Fruit fly (Drosophila melanogaster) whole organism, prepupa: ENCODE results near the gene CG5199.

Source experiments
- CG10631 ChIP-seq: fragments of 200-800 bp; sonication (Bioruptor generic); optimal IDR thresholded peaks from 2 replicates; lab custom pipeline; 2016; ENCODE audit warnings: missing biosample characterization, missing genetic modification characterization
- CG10669 ChIP-seq: fragments of 200-800 bp; sonication (Bioruptor generic); optimal IDR thresholded peaks from 3 replicates; lab custom pipeline; 2018; ENCODE audit warnings: missing biosample characterization, mild to moderate bottlenecking, missing genetic modification characterization, moderate library complexity
- CG11294 ChIP-seq: fragments of 200-800 bp; sonication (Bioruptor generic); IDR thresholded peaks from 2 replicates; pipeline ENCODE4 v1.3.6; 2022; ENCODE audit warnings: missing biosample characterization, missing genetic modification characterization
- CG11762 ChIP-seq: fragments of 200-800 bp; sonication (Bioruptor generic); optimal IDR thresholded peaks from 3 replicates; lab custom pipeline; 2016; ENCODE audit warnings: missing biosample characterization, missing genetic modification characterization; ENCODE audit not compliant: insufficient read depth
- CG11902 ChIP-seq: fragments of 200-800 bp; sonication (Bioruptor generic); optimal IDR thresholded peaks from 3 replicates; lab custom pipeline; 2016; ENCODE audit warnings: missing biosample characterization, missing genetic modification characterization
- CG15336 ChIP-seq: fragments of 200-800 bp; sonication (Bioruptor generic); IDR thresholded peaks from 2 replicates; pipeline ENCODE4 v1.3.6; 2022; ENCODE audit warnings: missing biosample characterization, missing genetic modification characterization
- CG1621 ChIP-seq: fragments of 200-800 bp; sonication (Bioruptor generic); optimal IDR thresholded peaks from 3 replicates; lab custom pipeline; 2018; ENCODE audit warnings: missing biosample characterization, mild to moderate bottlenecking, missing genetic modification characterization
- CG3032 ChIP-seq: fragments of 200-800 bp; optimal IDR thresholded peaks from 2 replicates; lab custom pipeline; 2019; ENCODE audit warnings: missing biosample characterization, mild to moderate bottlenecking, missing genetic modification characterization, moderate library complexity
- CG32006 ChIP-seq: fragments of 200-800 bp; sonication (Bioruptor generic); optimal IDR thresholded peaks from 3 replicates; lab custom pipeline; 2017; ENCODE audit warnings: missing biosample characterization, mild to moderate bottlenecking, missing genetic modification characterization
- CG34406 ChIP-seq: fragments of 200-800 bp; sonication (Bioruptor generic); optimal IDR thresholded peaks from 3 replicates; lab custom pipeline; 2016; ENCODE audit warnings: missing biosample characterization, missing genetic modification characterization
- CG3919 ChIP-seq: fragments of 200-800 bp; sonication (Bioruptor generic); optimal IDR thresholded peaks from 3 replicates; lab custom pipeline; 2016; ENCODE audit warnings: missing biosample characterization, missing genetic modification characterization
- CG6163 ChIP-seq: fragments of 200-800 bp; sonication (Bioruptor generic); IDR thresholded peaks from 3 replicates; pipeline ENCODE4 v1.3.6; 2022; ENCODE audit warnings: missing biosample characterization, missing genetic modification characterization
- CG6792 ChIP-seq: fragments of 200-800 bp; sonication (Bioruptor generic); optimal IDR thresholded peaks from 3 replicates; lab custom pipeline; 2016; ENCODE audit warnings: missing biosample characterization, missing genetic modification characterization
- CG7368 ChIP-seq: fragments of 200-800 bp; sonication (Bioruptor generic); optimal IDR thresholded peaks from 3 replicates; lab custom pipeline; 2016; ENCODE audit warnings: missing biosample characterization, missing genetic modification characterization
- CG8119 ChIP-seq: fragments of 200-800 bp; sonication (Bioruptor generic); IDR thresholded peaks from 3 replicates; pipeline ENCODE4 v1.3.6; 2022; ENCODE audit warnings: missing biosample characterization, missing genetic modification characterization
- CG8319 ChIP-seq: fragments of 200-800 bp; sonication (Bioruptor generic); optimal IDR thresholded peaks from 3 replicates; lab custom pipeline; 2016; ENCODE audit warnings: missing biosample characterization, missing genetic modification characterization
- CG8632 ChIP-seq: fragments of 200-800 bp; sonication (Bioruptor generic); optimal IDR thresholded peaks from 3 replicates; lab custom pipeline; 2016; ENCODE audit warnings: missing biosample characterization, missing genetic modification characterization
- CG9139 ChIP-seq: fragments of 200-800 bp; sonication (Bioruptor generic); optimal IDR thresholded peaks from 3 replicates; lab custom pipeline; 2017; ENCODE audit warnings: missing biosample characterization, mild to moderate bottlenecking, missing genetic modification characterization
- Eip75B ChIP-seq: fragments of 200-800 bp; sonication (Bioruptor generic); optimal IDR thresholded peaks from 3 replicates; lab custom pipeline; 2016; ENCODE audit warnings: missing biosample characterization, missing genetic modification characterization
- Eip78C ChIP-seq: fragments of 200-800 bp; sonication (Bioruptor generic); peaks from one replicate; lab custom pipeline; 2016; ENCODE audit warnings: missing biosample characterization, missing genetic modification characterization
- Eip93F ChIP-seq: fragments of 200-800 bp; sonication (Bioruptor generic); optimal IDR thresholded peaks from 2 replicates; lab custom pipeline; 2016; ENCODE audit warnings: missing biosample characterization, mild to moderate bottlenecking, missing genetic modification characterization
- OdsH ChIP-seq: fragments of 200-800 bp; sonication (Bioruptor generic); optimal IDR thresholded peaks from 3 replicates; lab custom pipeline; 2016; ENCODE audit warnings: missing biosample characterization, missing genetic modification characterization
- Smox ChIP-seq: fragments of 200-800 bp; sonication (Bioruptor generic); optimal IDR thresholded peaks from 3 replicates; lab custom pipeline; 2016; ENCODE audit warnings: missing biosample characterization, missing genetic modification characterization
- Sox102F ChIP-seq: fragments of 200-800 bp; sonication (Bioruptor generic); optimal IDR thresholded peaks from 2 replicates; lab custom pipeline; 2016; ENCODE audit warnings: missing biosample characterization, mild to moderate bottlenecking, missing genetic modification characterization
- Sox14 ChIP-seq: fragments of 200-800 bp; sonication (Bioruptor generic); optimal IDR thresholded peaks from 3 replicates; lab custom pipeline; 2016; ENCODE audit warnings: missing biosample characterization, missing genetic modification characterization
- Sox15 ChIP-seq: fragments of 200-800 bp; sonication (Bioruptor generic); optimal IDR thresholded peaks from 3 replicates; lab custom pipeline; 2016; ENCODE audit warnings: missing biosample characterization, missing genetic modification characterization
- achi ChIP-seq: fragments of 200-800 bp; sonication (Bioruptor generic); optimal IDR thresholded peaks from 3 replicates; lab custom pipeline; 2016; ENCODE audit warnings: missing biosample characterization, missing genetic modification characterization
- acj6 ChIP-seq: fragments of 200-800 bp; sonication (Bioruptor generic); optimal IDR thresholded peaks from 3 replicates; lab custom pipeline; 2016; ENCODE audit warnings: missing biosample characterization, missing genetic modification characterization
- cyc ChIP-seq: fragments of 200-800 bp; sonication (Bioruptor generic); optimal IDR thresholded peaks from 3 replicates; lab custom pipeline; 2016; ENCODE audit warnings: missing biosample characterization, missing genetic modification characterization
- eg ChIP-seq: fragments of 200-800 bp; sonication (Bioruptor generic); IDR thresholded peaks from 3 replicates; pipeline ENCODE4 v1.3.6; 2022; ENCODE audit warnings: missing biosample characterization, missing genetic modification characterization
- esn ChIP-seq: fragments of 200-800 bp; sonication (Bioruptor generic); optimal IDR thresholded peaks from 2 replicates; lab custom pipeline; 2016; ENCODE audit warnings: missing biosample characterization, mild to moderate bottlenecking, missing genetic modification characterization, moderate library complexity
- fd85E ChIP-seq: fragments of 200-800 bp; sonication (Bioruptor generic); optimal IDR thresholded peaks from 3 replicates; lab custom pipeline; 2016; ENCODE audit warnings: missing biosample characterization, missing genetic modification characterization
- fkh ChIP-seq: fragments of 200-800 bp; sonication (Bioruptor generic); optimal IDR thresholded peaks from 3 replicates; lab custom pipeline; 2017; ENCODE audit warnings: missing biosample characterization, mild to moderate bottlenecking, missing genetic modification characterization, moderate library complexity
- lz ChIP-seq: fragments of 200-800 bp; sonication (Bioruptor generic); optimal IDR thresholded peaks from 3 replicates; lab custom pipeline; 2016; ENCODE audit warnings: missing biosample characterization, missing genetic modification characterization
- pdm3 ChIP-seq: fragments of 200-800 bp; sonication (Bioruptor generic); optimal IDR thresholded peaks from 3 replicates; lab custom pipeline; 2016; ENCODE audit warnings: missing biosample characterization, missing genetic modification characterization
- ss ChIP-seq, 2 experiments: fragments of 200-800 bp; sonication (Bioruptor generic); optimal IDR thresholded peaks; 2 replicates in 1 of 2; 3 replicates in 1 of 2; lab custom pipeline; 2017 to 2018; ENCODE audit warnings: mild to moderate bottlenecking in 2 of 2, missing biosample characterization in 2 of 2, missing genetic modification characterization in 2 of 2, moderate library complexity in 1 of 2
- vri ChIP-seq: fragments of 200-800 bp; sonication (Bioruptor generic); optimal IDR thresholded peaks from 3 replicates; lab custom pipeline; 2016; ENCODE audit warnings: missing biosample characterization, mild to moderate bottlenecking, missing genetic modification characterization

The CG5199 gene

DNA sequence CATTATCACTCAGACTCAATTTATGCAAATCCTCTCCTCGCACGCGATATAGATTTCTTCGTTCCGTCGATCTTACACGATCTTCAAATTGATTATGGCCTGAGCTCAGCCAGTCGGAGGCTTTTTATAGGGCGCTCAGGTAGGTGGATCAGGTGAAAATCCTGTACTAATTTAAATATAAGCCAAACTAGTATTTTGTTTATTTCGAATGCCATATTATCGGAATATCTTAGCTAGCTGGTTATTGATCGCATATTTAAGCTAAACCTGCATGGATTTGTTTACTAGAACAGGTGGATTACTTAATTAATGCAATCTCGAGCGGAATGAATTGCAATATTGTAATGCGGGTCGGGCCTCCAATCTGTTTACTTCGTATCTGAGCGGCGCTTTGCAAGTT lies 12.9 kb downstream of the CG5199 start, which contains the start of gene Hpd:
TSS of gene Hpd (minus strand) at position 101 of the 400 bp plus-strand sequence.
- TF ChIP-seq CG11762 (GFP tag; lab: Kevin White, UChicago), result no peak
- TF ChIP-seq eg (GFP tag; lab: Robert Waterston, UW), result no peak
- no peak for TF ChIP-seq fd85E (GFP tag; lab: Kevin White, UChicago)
- TF ChIP-seq Sox14, result no peak
- TF ChIP-seq, all 60 proteins: peak for 0

DNA sequence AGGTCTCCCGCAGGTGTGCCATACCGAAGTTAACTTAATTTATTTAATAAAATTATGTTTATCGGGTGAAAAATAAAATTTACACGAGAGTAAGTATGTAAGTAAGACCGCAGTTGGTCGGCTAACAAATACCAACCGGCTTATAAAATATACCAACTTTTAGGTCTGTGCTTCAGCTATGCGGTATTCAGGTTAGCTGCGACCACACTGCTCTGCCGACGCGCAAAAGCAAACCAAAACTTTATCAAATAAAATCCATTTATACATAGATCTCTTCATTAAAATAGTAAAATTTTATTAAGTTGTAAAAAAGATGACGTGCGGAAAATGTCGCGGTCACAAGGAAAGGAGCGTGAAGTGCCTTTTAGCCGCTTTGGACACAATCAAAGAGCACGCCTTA lies 16.6 kb downstream of the CG5199 start, which contains the start of the genes mRpL15 and CtIP:
TSS of gene mRpL15 (minus strand) at position 141 of the 400 bp plus-strand sequence.
TSS of gene CtIP (plus strand) at position 182 of the 400 bp plus-strand sequence.
- TF ChIP-seq Eip93F (GFP tag; lab: Kevin White, UChicago) (peak; percentile 25), esn (GFP tag; lab: Kevin White, UChicago) (peak; percentile 16), fd85E (GFP tag; lab: Kevin White, UChicago) (no peak), Eip78C (no peak), achi (GFP tag; lab: Kevin White, UChicago) (no peak), CG11294 (no peak), CG11762 (GFP tag; lab: Kevin White, UChicago) (no peak)

DNA sequence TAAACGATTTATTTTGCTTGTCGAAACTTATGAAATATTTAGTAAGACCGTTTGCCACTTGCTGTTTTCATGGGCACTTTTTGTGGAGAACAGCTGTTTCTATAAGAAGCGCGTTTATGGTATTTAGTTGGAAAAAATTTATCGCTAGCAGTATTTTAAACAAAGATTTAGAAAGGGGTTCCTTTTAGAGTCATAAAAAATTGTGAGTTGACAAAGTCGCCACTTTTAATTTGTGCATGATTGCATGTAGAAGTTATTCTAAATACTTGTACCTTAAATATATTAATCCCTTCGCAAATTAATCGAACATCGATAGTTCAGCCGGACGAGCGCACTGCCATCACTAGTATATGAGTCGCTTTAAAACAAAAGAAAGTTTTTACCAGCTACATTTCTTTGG lies 20.4 kb downstream of the CG5199 start, which contains the start of the genes Las and Psn:
TSS of gene Las (minus strand) at position 65 of the 400 bp plus-strand sequence.
TSS of gene Psn (plus strand) at position 172 of the 400 bp plus-strand sequence.
- TF ChIP-seq OdsH (GFP tag; lab: Kevin White, UChicago) (no peak), Sox14 (peak; percentile 82), CG8119 (GFP tag; lab: Robert Waterston, UW) (no peak), lz (peak; percentile 15), esn (GFP tag; lab: Kevin White, UChicago) (peak; percentile 38)

DNA sequence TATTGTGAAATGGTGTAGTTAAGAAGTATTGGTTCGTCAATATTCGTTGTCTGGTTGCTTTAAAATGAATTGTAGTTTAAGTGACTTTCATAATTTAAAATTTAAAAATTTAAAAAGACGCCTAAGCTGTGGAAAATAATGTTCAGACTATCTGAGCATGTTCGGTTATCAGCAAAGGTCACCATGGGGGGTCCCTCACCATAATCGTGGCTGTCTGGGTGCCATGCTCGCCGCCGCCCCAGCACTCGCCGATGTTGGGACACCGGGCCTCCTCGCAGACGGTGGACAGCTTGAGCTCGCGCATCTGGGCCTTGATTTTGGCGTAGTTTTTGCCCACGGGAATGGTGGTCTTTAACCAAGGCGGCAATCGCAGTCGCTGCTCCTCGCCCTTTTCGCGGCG lies 21.0 kb downstream of the CG5199 start:
- TF ChIP-seq CG34406 (GFP tag; lab: Kevin White, UChicago) (no peak), CG10631 (GFP tag; lab: Kevin White, UChicago) (no peak), CG32006 (no peak), CG7368 (GFP tag; lab: Kevin White, UChicago) (no peak), CG8319 (GFP tag; lab: Kevin White, UChicago) (no peak), acj6 (no peak), ss (GFP tag; optimal IDR thresholded peaks at IDR 0.05; lab: Kevin White, UChicago) (no peak), CG9139 (no peak), vri (no peak), CG6163 (GFP tag; lab: Robert Waterston, UW) (no peak), CG1621 (tag; lab: Kevin White, UChicago) (no peak), cyc (GFP tag; lab: Kevin White, UChicago) (no peak), CG11762 (GFP tag; lab: Kevin White, UChicago) (no peak), fd85E (GFP tag; lab: Kevin White, UChicago) (no peak), Sox15 (no peak), Eip75B (GFP tag; lab: Kevin White, UChicago) (no peak), Sox102F (GFP tag; lab: Kevin White, UChicago) (no peak), lz (no peak)
- TF ChIP-seq, all 60 proteins: peak for 0

DNA sequence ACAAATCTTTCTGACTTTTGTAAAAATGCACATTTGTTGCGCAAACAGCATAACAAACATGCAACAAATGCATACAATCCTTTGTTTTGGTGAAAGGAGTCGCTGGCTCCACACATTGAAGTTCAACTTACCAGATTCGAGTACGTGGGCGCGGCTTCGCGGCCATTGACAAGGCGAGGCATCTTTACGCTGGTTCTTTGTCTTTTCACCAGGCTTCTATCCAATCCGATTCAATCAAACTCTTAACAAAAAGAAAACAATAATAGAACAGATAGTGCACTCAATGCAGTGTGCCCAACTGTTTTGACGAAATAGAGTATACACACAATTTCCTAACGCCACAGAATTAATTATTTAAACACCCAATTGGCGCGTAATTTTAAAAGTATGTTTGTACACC lies 22.5 kb downstream of the CG5199 start, which contains the start of gene CG5262:
TSS of gene CG5262 (minus strand) at position 294 of the 400 bp plus-strand sequence.
- no peak for TF ChIP-seq CG8632 (GFP tag; lab: Kevin White, UChicago)
- TF ChIP-seq Smox (GFP tag; lab: Kevin White, UChicago), result no peak
- no peak for TF ChIP-seq CG34406 (GFP tag; lab: Kevin White, UChicago)
- no peak for TF ChIP-seq Sox15
- TF ChIP-seq CG15336 (GFP tag; lab: Robert Waterston, UW), result 0 out of 2 replicates have a peak, but pooled peaks have one; percentile 25
- no peak for TF ChIP-seq pdm3 (GFP tag; lab: Kevin White, UChicago)
- TF ChIP-seq ss (GFP tag; optimal IDR thresholded peaks at IDR 0.05; lab: Kevin White, UChicago), result no peak
- TF ChIP-seq CG3919 (GFP tag; lab: Kevin White, UChicago), result no peak
- TF ChIP-seq CG3032 (tag; lab: Kevin White, UChicago), result peak; percentile 13
- TF ChIP-seq Sox14, result peak; percentile 87
- no peak for TF ChIP-seq CG10669
- TF ChIP-seq CG11762 (GFP tag; lab: Kevin White, UChicago), result no peak
- TF ChIP-seq Eip75B (GFP tag; lab: Kevin White, UChicago), result no peak
- TF ChIP-seq CG6792 (GFP tag; lab: Kevin White, UChicago), result no peak
- no peak for TF ChIP-seq CG8319 (GFP tag; lab: Kevin White, UChicago)
- TF ChIP-seq fkh, result no peak
- TF ChIP-seq CG11902 (GFP tag; lab: Kevin White, UChicago), result no peak
- TF ChIP-seq, all 60 proteins: peak for 3
